Worm (Caenorhabditis elegans) whole organism, young adult: ENCODE data around the gene srz-96.

Experiments used
- attf-6 ChIP-seq: fragments of 200-800 bp; sonication (Bioruptor generic); IDR thresholded peaks from 2 replicates; pipeline ENCODE4 v1.3.6; 2022; ENCODE audit warnings: missing genetic modification reagents, missing genetic modification characterization, missing compliant biosample characterization
- hlh-26 ChIP-seq: fragments of 200-800 bp; sonication (Bioruptor generic); conservative IDR thresholded peaks from 2 replicates; pipeline ENCODE4 v1.3.6; 2022; ENCODE audit warnings: missing genetic modification reagents, missing genetic modification characterization, missing compliant biosample characterization
- pha-4 ChIP-seq: fragments of 150-350 bp; sonication (generic microtip); optimal IDR thresholded peaks from 2 replicates; lab custom pipeline; 2014; ENCODE audit warnings: missing biosample characterization, missing genetic modification reagents, missing genetic modification characterization

ce11 chrV:17243016-17243415 lies 44.0 kb downstream of the srz-96 start:
- TF ChIP-seq pha-4: no peak
- no peak for TF ChIP-seq hlh-26
- no peak for TF ChIP-seq attf-6 (GFP tag; lab: Robert Waterston, UW)
